Worm (Caenorhabditis elegans) whole organism, L4/young adult: ENCODE data around the gene ZK637.15.

Source experiments
- W03F9.2 ChIP-seq: fragments of 150-350 bp; optimal IDR thresholded peaks from 2 replicates; lab custom pipeline; 2014; ENCODE audit warnings: missing biosample characterization, missing genetic modification characterization
- dao-5 ChIP-seq: sonication (generic microtip); optimal IDR thresholded peaks from 2 replicates; lab custom pipeline; 2016; ENCODE audit warnings: missing genotype, missing genetic modification characterization, moderate library complexity, missing compliant biosample characterization
- him-1 ChIP-seq: sonication (generic microtip); optimal IDR thresholded peaks from 2 replicates; lab custom pipeline; 2016; ENCODE audit warnings: missing genotype, missing genetic modification reagents, missing genetic modification characterization, missing compliant biosample characterization

ce11 chrIII:8934378-8934777 lies 14.5 kb downstream of the ZK637.15 start:
- TF ChIP-seq dao-5 (tag; lab: Kevin White, UChicago) (no peak), him-1 (tag; lab: Kevin White, UChicago) (no peak), W03F9.2 (tag; lab: Kevin White, UChicago) (no peak)
